Fruit fly (Drosophila melanogaster): ENCODE measurements around the gene Ccdc85.

- no peak for TF ChIP-seq psq (optimal IDR thresholded peaks at IDR 0.05)
- TF ChIP-seq Sin3A (optimal IDR thresholded peaks at IDR 0.05), result no peak
- no peak for TF ChIP-seq Myc (optimal IDR thresholded peaks at IDR 0.05)
- no peak for TF ChIP-seq insv (optimal IDR thresholded peaks at IDR 0.05)
- TF ChIP-seq h (optimal IDR thresholded peaks at IDR 0.05), result no peak
Observed at dm6 chr2L:3009438-3009837, 10.4 kb downstream of the Ccdc85 start.
